Fruit fly (Drosophila melanogaster) whole organism, prepupa: Measurements from ENCODE around the gene CG14374.

ENCODE experiments used
- Lpt ChIP-seq: fragments of 200-800 bp; sonication (Bioruptor generic); optimal IDR thresholded peaks from 3 replicates; lab custom pipeline; 2016; ENCODE audit warnings: missing biosample characterization, missing genetic modification characterization
- ss ChIP-seq, 2 experiments: fragments of 200-800 bp; sonication (Bioruptor generic); optimal IDR thresholded peaks; 2 replicates in 1 of 2; 3 replicates in 1 of 2; lab custom pipeline; 2017 to 2018; ENCODE audit warnings: mild to moderate bottlenecking in 2 of 2, missing biosample characterization in 2 of 2, missing genetic modification characterization in 2 of 2, moderate library complexity in 1 of 2

dm6 chr3R:13433623-13434022 lies 36.7 kb upstream of the CG14374 start:
- peak; percentile 42 for TF ChIP-seq Lpt (GFP tag; lab: Kevin White, UChicago)
- TF ChIP-seq ss (GFP tag; optimal IDR thresholded peaks at IDR 0.05; lab: Kevin White, UChicago): peak; percentile 44 to 64
